Worm (Caenorhabditis elegans): ENCODE results near the gene ZK742.3.

The ZK742.3 gene

DNA sequence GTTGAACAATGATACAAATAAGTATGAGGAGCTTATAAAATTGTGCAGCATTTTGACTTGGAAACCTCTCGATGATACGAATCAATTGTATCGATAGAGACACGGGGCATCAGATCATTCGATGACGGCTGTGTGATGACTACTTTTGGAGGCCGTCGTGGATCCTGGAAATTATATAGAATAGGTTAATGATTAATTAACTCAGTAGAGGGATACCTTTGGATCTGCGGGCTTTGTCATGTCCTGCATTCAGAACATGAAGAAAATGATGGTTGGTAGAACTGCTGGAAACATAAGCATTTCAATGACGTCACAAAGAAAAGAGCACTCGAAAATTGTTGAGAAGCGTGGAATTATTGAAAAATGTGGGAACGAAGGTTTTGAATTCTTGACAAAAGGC is 4.9 kb upstream of the ZK742.3 start, which contains the start of gene ZK742.6:
Gene ZK742.6 (minus strand): TSS at position 342 of the 400 bp plus-strand sequence.
- TF ChIP-seq fkh-8 (tag; optimal IDR thresholded peaks at IDR 0.05) (no peak), nhr-85 (tag) (no peak), sup-37 (GFP tag; optimal IDR thresholded peaks at IDR 0.05) (no peak), nhr-19 (GFP tag; conservative IDR thresholded peaks at IDR 0.05) (no peak), fkh-4 (tag; optimal IDR thresholded peaks at IDR 0.05; ENCODE audit: borderline replicate concordance) (no peak), pag-3 (tag; optimal IDR thresholded peaks at IDR 0.05; ENCODE audit: borderline replicate concordance, insufficient read depth) (no peak)

DNA sequence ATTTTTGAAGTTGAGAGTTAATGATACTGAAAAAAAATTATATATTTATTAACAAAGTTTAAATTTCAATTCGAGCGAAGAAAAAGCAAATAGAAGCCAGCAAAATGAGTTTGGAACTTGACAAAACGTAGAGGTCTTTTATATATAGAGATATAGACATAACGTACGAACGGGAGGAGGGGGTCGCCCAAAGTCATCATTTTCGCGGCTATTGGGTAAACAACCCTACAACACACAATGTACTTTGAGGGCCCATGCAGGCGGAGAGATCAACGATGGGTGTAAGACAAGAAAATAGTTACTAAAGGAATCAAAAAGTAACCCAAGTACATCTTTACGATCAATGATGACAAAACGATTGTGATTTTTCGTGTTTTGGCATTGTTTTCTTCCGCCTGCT is 2.0 kb upstream of the ZK742.3 start, which contains the start of gene ZK742.4:
Gene ZK742.4 (minus strand): TSS at position 35 of the 400 bp plus-strand sequence.
- TF ChIP-seq pax-3 (tag; optimal IDR thresholded peaks at IDR 0.05): no peak
- no peak for TF ChIP-seq dpl-1 (GFP tag; optimal IDR thresholded peaks at IDR 0.05)
- peak; percentile 37 for TF ChIP-seq nhr-20 (tag; optimal IDR thresholded peaks at IDR 0.05)
- no peak for TF ChIP-seq unc-130 (tag; optimal IDR thresholded peaks at IDR 0.05)
- no peak for TF ChIP-seq lsy-2 (tag; optimal IDR thresholded peaks at IDR 0.05)
- peak; percentile 29 for TF ChIP-seq lin-14 (GFP tag; optimal IDR thresholded peaks at IDR 0.05)
- TF ChIP-seq xbp-1 (tag; optimal IDR thresholded peaks at IDR 0.05): no peak
- no peak for TF ChIP-seq mab-9 (GFP tag; IDR thresholded peaks at IDR 0.05)
- no peak for TF ChIP-seq egl-13 (tag; optimal IDR thresholded peaks at IDR 0.05)
- peak; percentile 77 for TF ChIP-seq skn-1 (tag; optimal IDR thresholded peaks at IDR 0.05)
- no peak for TF ChIP-seq sptf-1 (tag; optimal IDR thresholded peaks at IDR 0.05)
- no peak for TF ChIP-seq aha-1 (tag; optimal IDR thresholded peaks at IDR 0.05)
- TF ChIP-seq hpl-2 (GFP tag; optimal IDR thresholded peaks at IDR 0.05): no peak
- TF ChIP-seq unc-98 (GFP tag; IDR thresholded peaks at IDR 0.05): no peak

DNA sequence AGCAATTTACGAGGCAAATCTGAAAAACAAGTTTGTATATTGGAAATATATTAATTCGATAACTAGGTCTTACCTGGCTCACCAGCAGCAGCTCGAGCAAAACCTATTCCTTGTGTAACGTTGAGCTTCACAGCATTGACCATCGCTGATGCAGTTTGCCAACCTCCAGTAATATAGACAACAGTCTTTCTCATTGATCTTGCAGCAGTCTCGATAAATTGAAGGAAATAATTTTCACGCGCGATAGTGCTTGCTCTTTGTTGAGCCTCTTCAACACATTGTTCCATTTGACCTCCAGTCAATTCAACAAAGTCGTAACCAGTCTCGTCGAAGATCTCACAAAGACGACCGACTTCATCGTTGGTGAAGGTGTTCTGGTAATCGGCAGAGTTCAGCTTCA is 879 bp upstream of the ZK742.3 start:
- TF ChIP-seq nhr-47 (tag; optimal IDR thresholded peaks at IDR 0.05): no peak
- TF ChIP-seq ztf-4 (tag; optimal IDR thresholded peaks at IDR 0.05): no peak
- no peak for TF ChIP-seq nhr-85 (tag)
- TF ChIP-seq dsc-1 (tag; optimal IDR thresholded peaks at IDR 0.05): no peak
- no peak for TF ChIP-seq nhr-90 (tag; optimal IDR thresholded peaks at IDR 0.05; ENCODE audit: poor library complexity)
- no peak for TF ChIP-seq zip-4 (GFP tag; optimal IDR thresholded peaks at IDR 0.05)
- no peak for TF ChIP-seq F16B12.6 (tag; optimal IDR thresholded peaks at IDR 0.05)
- TF ChIP-seq fos-1 (tag; optimal IDR thresholded peaks at IDR 0.05): no peak
- no peak for TF ChIP-seq lin-35 (GFP tag; optimal IDR thresholded peaks at IDR 0.05)
- no peak for TF ChIP-seq nhr-19 (GFP tag; conservative IDR thresholded peaks at IDR 0.05)
- no peak for TF ChIP-seq ama-1 (optimal IDR thresholded peaks at IDR 0.05)
- TF ChIP-seq C34B4.2 (tag; optimal IDR thresholded peaks at IDR 0.05): no peak

DNA sequence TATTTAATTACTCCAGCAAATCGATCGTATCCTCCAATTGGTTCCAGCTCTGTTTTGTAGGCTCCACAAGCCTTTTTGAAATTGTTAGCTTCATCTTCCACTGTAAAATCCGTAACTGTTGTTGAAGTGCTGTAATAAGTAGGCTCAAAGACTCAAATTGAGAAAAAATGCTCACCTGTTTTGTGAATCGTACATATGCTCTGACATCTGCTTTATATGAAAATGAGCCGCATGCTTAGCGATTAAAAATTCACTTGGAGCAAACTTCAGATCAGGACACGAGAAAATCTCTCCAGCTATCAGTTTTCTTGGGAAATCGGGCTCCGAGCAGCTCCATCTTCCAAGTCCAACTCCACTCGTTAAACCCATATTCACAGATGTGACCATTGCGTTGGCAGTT is 1.3 kb downstream of the ZK742.3 start:
- TF ChIP-seq efl-1 (optimal IDR thresholded peaks at IDR 0.05) (no peak), efl-1 (GFP tag; optimal IDR thresholded peaks at IDR 0.05 in 1 of 2) (peak in 1 of 2 experiments; percentile 59), alr-1 (tag; optimal IDR thresholded peaks at IDR 0.05; ENCODE audit: borderline replicate concordance) (no peak), pax-3 (tag; optimal IDR thresholded peaks at IDR 0.05) (no peak), ztf-11 (tag; optimal IDR thresholded peaks at IDR 0.05) (no peak)

DNA sequence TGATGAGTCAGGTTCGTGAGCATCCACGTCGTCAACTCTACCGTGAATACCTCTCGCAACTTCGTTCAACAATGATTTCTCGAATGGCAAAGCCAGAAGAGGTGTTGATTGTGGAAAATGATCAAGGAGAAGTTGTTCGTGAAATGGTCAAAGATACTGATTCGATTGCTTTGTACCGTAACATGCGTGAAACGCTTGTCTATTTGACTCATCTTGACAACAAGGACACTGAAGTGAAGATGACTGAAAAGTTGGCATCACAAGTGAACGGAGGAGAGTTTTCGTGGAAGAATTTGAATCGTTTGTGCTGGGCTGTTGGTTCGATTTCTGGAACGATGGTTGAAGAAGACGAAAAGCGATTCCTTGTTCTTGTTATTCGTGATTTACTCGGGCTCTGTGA is 3.1 kb downstream of the ZK742.3 start:
- no peak for TF ChIP-seq lsy-2 (tag; optimal IDR thresholded peaks at IDR 0.05)
- TF ChIP-seq tlp-1 (tag; optimal IDR thresholded peaks at IDR 0.05): no peak
- TF ChIP-seq skn-1 (tag; optimal IDR thresholded peaks at IDR 0.05): no peak
- TF ChIP-seq ceh-88 (GFP tag; IDR thresholded peaks at IDR 0.05): no peak
- no peak for TF ChIP-seq ets-5 (GFP tag; IDR thresholded peaks at IDR 0.05)
- no peak for TF ChIP-seq alr-1 (tag; optimal IDR thresholded peaks at IDR 0.05; ENCODE audit: borderline replicate concordance)
- no peak for TF ChIP-seq ama-1 (optimal IDR thresholded peaks at IDR 0.05)
- no peak for TF ChIP-seq grh-1 (GFP tag; IDR thresholded peaks at IDR 0.05)
- TF ChIP-seq rnt-1 (tag; optimal IDR thresholded peaks at IDR 0.05): no peak
- no peak for TF ChIP-seq nhr-28 (tag; optimal IDR thresholded peaks at IDR 0.05)
- TF ChIP-seq nhr-47 (tag; optimal IDR thresholded peaks at IDR 0.05): no peak
- TF ChIP-seq xbp-1 (tag; optimal IDR thresholded peaks at IDR 0.05): no peak

All from whole organism, L1 larva.